Fruit fly (Drosophila melanogaster): ENCODE results near the gene whe.

The whe gene

dm6 chrX:21366311-21366990, 36.1 kb downstream of the whe start:
- TF ChIP-seq Ssrp (tag; optimal IDR thresholded peaks at IDR 0.05) (peak; percentile 92), pum (GFP tag; optimal IDR thresholded peaks at IDR 0.05) (peak; percentile 30), CG7556 (GFP tag; optimal IDR thresholded peaks at IDR 0.05) (peak; percentile 96), MESR4 (GFP tag; optimal IDR thresholded peaks at IDR 0.05) (peak; percentile 9), CHES-1-like (GFP tag; optimal IDR thresholded peaks at IDR 0.05) (peak; percentile 41), CG4820 (GFP tag; optimal IDR thresholded peaks at IDR 0.05) (peak; percentile 83), wek (GFP tag; optimal IDR thresholded peaks at IDR 0.05) (peak; percentile 43), TFAM (GFP tag; optimal IDR thresholded peaks at IDR 0.05) (peak; percentile 33), CG31365 (tag; optimal IDR thresholded peaks at IDR 0.05) (peak; percentile 37), CG30431 (GFP tag; optimal IDR thresholded peaks at IDR 0.05) (peak; percentile 81), slou (GFP tag; optimal IDR thresholded peaks at IDR 0.05) (peak; percentile 70), ERR (GFP tag; optimal IDR thresholded peaks at IDR 0.05) (no peak), kni (GFP tag; optimal IDR thresholded peaks at IDR 0.05) (peak; percentile 84), CG31388 (GFP tag; optimal IDR thresholded peaks at IDR 0.05) (peak; percentile 72), CG17802 (tag; optimal IDR thresholded peaks at IDR 0.05) (peak; percentile 58), h (optimal IDR thresholded peaks at IDR 0.05) (no peak), caup (GFP tag; optimal IDR thresholded peaks at IDR 0.05; ENCODE audit: severe bottlenecking) (peak; percentile 90), CG17385 (GFP tag; optimal IDR thresholded peaks at IDR 0.05) (peak; percentile 90), zen (tag; optimal IDR thresholded peaks at IDR 0.05) (peak; percentile 74), HHEX (GFP tag; optimal IDR thresholded peaks at IDR 0.05) (peak; percentile 92), CG16813 (GFP tag; IDR thresholded peaks at IDR 0.05; ENCODE audit: partially characterized antibody) (no peak), lov (optimal IDR thresholded peaks at IDR 0.05) (no peak), lov (GFP tag; IDR thresholded peaks at IDR 0.05) (no peak), pros (GFP tag; optimal IDR thresholded peaks at IDR 0.05) (peak; percentile 60), CG8089 (GFP tag; optimal IDR thresholded peaks at IDR 0.05) (peak; percentile 1), CG8290 (GFP tag; optimal IDR thresholded peaks at IDR 0.05) (peak; percentile 59), CG8290 (tag; optimal IDR thresholded peaks at IDR 0.05) (peak in 1 of 2 experiments; percentile 69), CG11085 (GFP tag; IDR thresholded peaks at IDR 0.05) (peak; percentile 74; the same call in 1 of the 2 replicates), Jarid2 (GFP tag; optimal IDR thresholded peaks at IDR 0.05) (peak; percentile 72), Rx (GFP tag; IDR thresholded peaks at IDR 0.05) (no peak; the same call in none of the 2 replicates), toy (GFP tag; IDR thresholded peaks at IDR 0.05) (no peak), CG4730 (GFP tag; IDR thresholded peaks at IDR 0.05) (peak; percentile 84), otp (GFP tag; IDR thresholded peaks at IDR 0.05) (peak; percentile 57; the same call in 2 of the 3 replicates), Asciz (GFP tag; optimal IDR thresholded peaks at IDR 0.05) (peak; percentile 88), CG34422 (GFP tag; IDR thresholded peaks at IDR 0.05) (peak; percentile 88), CG7839 (tag; optimal IDR thresholded peaks at IDR 0.05) (peak; percentile 96), sob (GFP tag; IDR thresholded peaks at IDR 0.05) (peak; percentile 85), Optix (GFP tag; IDR thresholded peaks at IDR 0.05) (peak; percentile 70; the same call in 2 of the 3 replicates), CkIIα-i1 (GFP tag; IDR thresholded peaks at IDR 0.05) (no peak; the same call in 1 of the 2 replicates), CG7987 (GFP tag; optimal IDR thresholded peaks at IDR 0.05) (peak; percentile 55), rib (GFP tag; IDR thresholded peaks at IDR 0.05) (peak; percentile 75), Meics (GFP tag; optimal IDR thresholded peaks at IDR 0.05) (peak; percentile 95), Bteb2 (GFP tag; optimal IDR thresholded peaks at IDR 0.05) (peak; percentile 11), CG18764 (GFP tag; optimal IDR thresholded peaks at IDR 0.05) (peak; percentile 71), trh (GFP tag; optimal IDR thresholded peaks at IDR 0.05) (peak; percentile 74), CG11560 (tag; IDR thresholded peaks at IDR 0.05) (peak; percentile 79), repo (GFP tag; optimal IDR thresholded peaks at IDR 0.05) (peak; percentile 41), crol (GFP tag; IDR thresholded peaks at IDR 0.05) (peak; percentile 84), MBD-R2 (GFP tag; IDR thresholded peaks at IDR 0.05) (peak; percentile 67; the same call in 1 of the 2 replicates), CG9817 (tag; optimal IDR thresholded peaks at IDR 0.05) (peak; percentile 89)

All from whole organism, embryonic.